Worm (Caenorhabditis elegans): Measurements from ENCODE around the gene col-141.

DNA sequence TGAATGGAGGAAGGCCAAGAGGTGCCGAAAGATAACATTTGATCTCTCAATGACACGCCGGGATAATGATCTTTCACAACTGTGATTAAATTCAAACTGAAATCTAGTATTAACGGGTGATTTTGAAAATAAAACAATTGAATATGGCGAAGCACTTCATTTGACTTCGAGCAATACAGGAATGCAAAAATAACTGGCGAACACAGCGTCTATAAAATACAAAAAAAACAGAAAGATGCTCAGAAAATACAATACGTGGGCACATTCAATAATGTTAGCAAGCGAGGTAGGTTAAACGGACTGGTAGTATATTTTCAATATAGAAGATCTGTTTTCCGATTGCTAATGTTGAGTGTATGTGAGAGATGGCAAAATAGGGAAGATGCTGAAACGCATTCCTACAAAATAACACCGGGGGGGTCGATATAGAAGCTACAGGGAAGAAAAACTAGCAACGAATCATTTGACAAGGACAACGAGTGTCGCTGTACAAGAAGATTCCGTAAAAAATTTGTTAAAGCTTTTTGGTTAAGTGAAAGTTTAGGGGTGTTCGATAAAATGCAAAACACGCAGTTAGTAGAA lies 46.4 kb upstream of the col-141 start:
- no peak for TF ChIP-seq lin-35 (GFP tag; optimal IDR thresholded peaks at IDR 0.05)
- no peak for TF ChIP-seq nhr-179 (tag; optimal IDR thresholded peaks at IDR 0.05)
- no peak for TF ChIP-seq Y56A3A.18 (GFP tag; IDR thresholded peaks at IDR 0.05)
- TF ChIP-seq hlh-12 (tag; optimal IDR thresholded peaks at IDR 0.05): no peak
- no peak for TF ChIP-seq chd-7 (tag; optimal IDR thresholded peaks at IDR 0.05)
- peak; percentile 60 for TF ChIP-seq snpc-4 (GFP tag; optimal IDR thresholded peaks at IDR 0.05)
- TF ChIP-seq snpc-4 (tag; optimal IDR thresholded peaks at IDR 0.05): peak in 1 of 4 experiments; percentile 44
- TF ChIP-seq C17E4.6 (GFP tag; IDR thresholded peaks at IDR 0.05): 0 out of 2 replicates have a peak, but pooled peaks have one; percentile 23
- TF ChIP-seq pha-4 (tag; optimal IDR thresholded peaks at IDR 0.05): no peak
- TF ChIP-seq lin-54 (GFP tag; optimal IDR thresholded peaks at IDR 0.05): peak; percentile 46
- TF ChIP-seq F55B11.4 (tag; optimal IDR thresholded peaks at IDR 0.05; ENCODE audit: borderline replicate concordance, insufficient read depth): no peak
- peak; percentile 66 for TF ChIP-seq F49E8.2 (tag; optimal IDR thresholded peaks at IDR 0.05; ENCODE audit: insufficient read depth)
- 0 out of 2 replicates have a peak, but pooled peaks have one; percentile 8 for TF ChIP-seq pbrm-1 (GFP tag; IDR thresholded peaks at IDR 0.05)
- TF ChIP-seq K11D2.4 (GFP tag; IDR thresholded peaks at IDR 0.05): no peak
